Fruit fly (Drosophila melanogaster): ENCODE results near the gene CG8814.

Gene CG8814

DNA sequence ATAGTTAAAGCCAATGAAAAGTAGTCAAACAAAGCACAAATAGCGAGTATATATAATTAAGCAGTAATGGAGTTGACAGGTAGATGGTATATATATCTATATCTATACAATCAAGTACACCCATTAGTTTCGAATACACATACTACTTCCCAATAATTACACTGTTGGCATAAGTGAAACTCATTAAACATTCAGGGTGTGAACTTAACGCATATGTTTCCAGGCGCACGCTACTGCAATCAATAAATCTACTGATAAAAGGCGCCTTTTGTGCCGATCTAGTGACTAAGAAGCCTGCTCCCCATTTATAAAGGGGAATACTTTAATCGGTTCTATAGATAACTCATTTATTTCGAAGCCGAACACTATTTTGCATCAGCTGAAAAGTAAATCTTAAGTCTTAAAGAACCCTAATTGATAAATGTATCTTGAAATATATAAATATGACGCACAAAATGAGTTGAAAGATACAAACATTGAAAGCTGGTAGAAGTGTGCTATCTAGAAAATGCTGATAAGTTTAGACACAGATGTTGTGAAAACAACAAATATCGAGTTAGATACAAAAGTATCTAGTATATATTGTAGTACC, 9.1 kb downstream of the CG8814 start:
- TF ChIP-seq ey (GFP tag; optimal IDR thresholded peaks at IDR 0.05) (no peak), Rel (GFP tag; optimal IDR thresholded peaks at IDR 0.05) (no peak), Rel (tag; optimal IDR thresholded peaks at IDR 0.05) (peak; percentile 23), tai (GFP tag; optimal IDR thresholded peaks at IDR 0.05) (no peak)

DNA sequence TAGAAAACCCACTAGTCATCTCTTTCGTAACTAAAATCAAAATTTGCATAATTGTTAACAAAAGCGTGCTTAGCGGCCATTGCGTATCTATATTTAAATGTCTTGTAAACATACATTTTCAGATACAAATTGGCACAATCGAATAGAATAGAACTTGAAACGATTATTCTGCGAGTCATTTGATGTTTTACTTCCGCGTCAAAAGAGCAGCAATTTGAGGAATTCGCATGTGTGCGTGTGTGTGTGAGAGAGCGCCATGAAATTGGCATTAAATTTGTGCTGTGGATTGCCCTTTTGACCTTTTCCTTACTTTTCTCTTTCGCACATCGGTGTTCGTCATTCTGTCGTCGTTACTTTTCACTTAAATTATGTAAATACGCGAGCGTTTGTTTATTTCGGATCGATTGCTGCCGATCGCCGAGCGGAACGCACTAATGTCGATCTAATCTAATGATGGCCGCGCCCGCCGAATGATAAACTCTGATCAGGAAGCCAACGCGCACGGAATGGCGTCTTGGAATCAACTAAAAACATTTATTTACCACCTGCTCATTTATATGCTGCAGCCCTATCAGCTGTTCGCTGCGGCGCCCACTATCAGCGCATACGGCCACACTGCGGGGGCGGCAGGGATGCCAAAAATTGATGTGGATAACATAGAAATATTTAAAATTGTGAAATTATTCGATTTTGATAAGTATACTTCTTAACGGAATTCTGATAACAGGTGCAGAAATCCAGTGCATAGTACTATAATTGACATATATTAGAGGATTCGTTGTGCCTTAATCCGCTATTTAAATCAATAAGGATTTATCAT, 10.2 kb downstream of the CG8814 start:
- TF ChIP-seq N (GFP tag; optimal IDR thresholded peaks at IDR 0.05) (no peak), jim (GFP tag; optimal IDR thresholded peaks at IDR 0.05) (no peak), Hr78 (GFP tag; optimal IDR thresholded peaks at IDR 0.05) (no peak), HLH106 (tag; optimal IDR thresholded peaks at IDR 0.05) (peak; percentile 53), woc (GFP tag; optimal IDR thresholded peaks at IDR 0.05) (peak; percentile 51), Vsx2 (GFP tag; optimal IDR thresholded peaks at IDR 0.05; ENCODE audit: partially characterized antibody) (no peak), Rel (GFP tag; optimal IDR thresholded peaks at IDR 0.05) (no peak), Rel (tag; optimal IDR thresholded peaks at IDR 0.05) (peak; percentile 71), Hr83 (GFP tag; optimal IDR thresholded peaks at IDR 0.05; ENCODE audit: poor library complexity, severe bottlenecking) (peak; percentile 86), CG9705 (GFP tag; optimal IDR thresholded peaks at IDR 0.05) (peak; percentile 8), Sp1 (GFP tag; optimal IDR thresholded peaks at IDR 0.05) (peak; percentile 16), Abd-B (GFP tag; optimal IDR thresholded peaks at IDR 0.05) (no peak), br (GFP tag; optimal IDR thresholded peaks at IDR 0.05) (peak; percentile 3), tai (GFP tag; optimal IDR thresholded peaks at IDR 0.05) (no peak), Jra (GFP tag; optimal IDR thresholded peaks at IDR 0.05) (no peak), Myc (optimal IDR thresholded peaks at IDR 0.05) (no peak)

DNA sequence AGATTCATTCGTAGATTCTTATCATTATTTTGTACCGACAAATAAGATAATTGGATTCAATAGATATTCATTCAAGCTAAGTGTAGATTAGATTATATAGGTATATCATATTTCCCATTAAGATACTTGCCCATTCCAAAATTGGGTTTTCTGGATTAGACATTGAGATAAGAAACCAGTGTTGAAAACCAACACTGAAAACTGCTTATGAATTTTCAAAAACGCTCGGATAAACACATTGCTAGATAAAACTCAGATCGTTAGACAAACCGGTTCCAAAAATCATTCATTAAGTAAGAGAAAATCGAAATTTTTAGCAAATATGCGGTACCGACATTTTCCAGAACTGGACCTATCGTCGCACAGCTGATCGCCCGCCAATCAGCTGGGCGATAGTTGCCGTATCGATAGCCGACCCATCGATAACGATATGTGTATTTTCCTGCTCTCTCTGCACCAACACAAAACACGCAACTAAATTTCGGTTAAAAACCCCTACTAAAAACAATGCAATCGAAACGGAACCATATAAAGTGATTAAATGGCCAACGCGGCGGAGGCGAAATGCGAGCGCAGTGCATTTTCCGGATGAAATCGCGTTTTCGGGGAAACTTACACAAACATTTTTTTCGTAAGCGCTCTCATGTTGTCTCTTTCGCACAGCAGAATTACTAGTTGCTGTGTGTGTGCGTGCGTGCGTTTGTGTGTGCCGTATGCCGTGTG, 11.0 kb downstream of the CG8814 start, which contains the start of the genes NTPase and lilli:
Gene NTPase, minus strand, starts transcription at position 348 of the 723 bp plus-strand sequence.
Gene lilli, plus strand, starts transcription at position 427 of the 723 bp plus-strand sequence.
- no peak for TF ChIP-seq usp (GFP tag; optimal IDR thresholded peaks at IDR 0.05)
- peak; percentile 58 for TF ChIP-seq dsf (GFP tag; optimal IDR thresholded peaks at IDR 0.05; ENCODE audit: borderline replicate concordance)
- peak; percentile 80 for TF ChIP-seq Hnf4 (GFP tag; optimal IDR thresholded peaks at IDR 0.05)
- no peak for TF ChIP-seq Dfd (GFP tag; optimal IDR thresholded peaks at IDR 0.05)
- no peak for TF ChIP-seq CG9705 (GFP tag; optimal IDR thresholded peaks at IDR 0.05)
- TF ChIP-seq N (GFP tag; optimal IDR thresholded peaks at IDR 0.05), result no peak
- TF ChIP-seq GATAd (GFP tag; optimal IDR thresholded peaks at IDR 0.05), result peak; percentile 57
- TF ChIP-seq rgr (GFP tag; optimal IDR thresholded peaks at IDR 0.05), result peak; percentile 59
- peak; percentile 7 for TF ChIP-seq Mio (GFP tag; optimal IDR thresholded peaks at IDR 0.05)
- TF ChIP-seq woc (GFP tag; optimal IDR thresholded peaks at IDR 0.05), result peak; percentile 37
- TF ChIP-seq Myc (optimal IDR thresholded peaks at IDR 0.05), result no peak
- peak; percentile 46 to 75 for TF ChIP-seq foxo (GFP tag; optimal IDR thresholded peaks at IDR 0.05)
- TF ChIP-seq ey (GFP tag; optimal IDR thresholded peaks at IDR 0.05), result peak; percentile 51
- no peak for TF ChIP-seq psq (GFP tag; optimal IDR thresholded peaks at IDR 0.05)
- TF ChIP-seq pan (optimal IDR thresholded peaks at IDR 0.05), result no peak
- TF ChIP-seq brk (GFP tag; optimal IDR thresholded peaks at IDR 0.05), result peak; percentile 11
- TF ChIP-seq Hr83 (GFP tag; optimal IDR thresholded peaks at IDR 0.05; ENCODE audit: poor library complexity, severe bottlenecking), result peak; percentile 75
- TF ChIP-seq jim (GFP tag; optimal IDR thresholded peaks at IDR 0.05), result no peak
- TF ChIP-seq dl (GFP tag; optimal IDR thresholded peaks at IDR 0.05; ENCODE audit: insufficient read depth in 1 of 2, partially characterized antibody in 2 of 2), result no peak
- no peak for TF ChIP-seq HLH106 (tag; optimal IDR thresholded peaks at IDR 0.05)
- TF ChIP-seq Dif (GFP tag; optimal IDR thresholded peaks at IDR 0.05; ENCODE audit: partially characterized antibody), result no peak
- peak; percentile 80 for TF ChIP-seq h (GFP tag; optimal IDR thresholded peaks at IDR 0.05)
- TF ChIP-seq dmrt93B (GFP tag; optimal IDR thresholded peaks at IDR 0.05), result peak; percentile 4
- no peak for TF ChIP-seq Hr78 (GFP tag; optimal IDR thresholded peaks at IDR 0.05)
- TF ChIP-seq Jra (GFP tag; optimal IDR thresholded peaks at IDR 0.05), result peak; percentile 58
- TF ChIP-seq CrebA (GFP tag; optimal IDR thresholded peaks at IDR 0.05; ENCODE audit: borderline replicate concordance), result no peak
- no peak for TF ChIP-seq Rel (GFP tag; optimal IDR thresholded peaks at IDR 0.05)
- peak; percentile 40 for TF ChIP-seq Rel (tag; optimal IDR thresholded peaks at IDR 0.05)
- TF ChIP-seq CG32264 (GFP tag; optimal IDR thresholded peaks at IDR 0.05), result peak; percentile 7
- peak; percentile 16 for TF ChIP-seq lola (GFP tag; optimal IDR thresholded peaks at IDR 0.05)
- TF ChIP-seq OdsH (GFP tag; optimal IDR thresholded peaks at IDR 0.05), result peak; percentile 66
- peak; percentile 14 for TF ChIP-seq Sp1 (GFP tag; optimal IDR thresholded peaks at IDR 0.05)
- TF ChIP-seq Abd-B (GFP tag; optimal IDR thresholded peaks at IDR 0.05), result peak; percentile 45
- TF ChIP-seq sv (GFP tag; optimal IDR thresholded peaks at IDR 0.05), result peak; percentile 84
- peak; percentile 94 for TF ChIP-seq fru (GFP tag; optimal IDR thresholded peaks at IDR 0.05)
- TF ChIP-seq sage (GFP tag; optimal IDR thresholded peaks at IDR 0.05), result no peak
- TF ChIP-seq tai (GFP tag; optimal IDR thresholded peaks at IDR 0.05), result no peak
- TF ChIP-seq br (GFP tag; optimal IDR thresholded peaks at IDR 0.05), result peak; percentile 48
- TF ChIP-seq Vsx2 (GFP tag; optimal IDR thresholded peaks at IDR 0.05; ENCODE audit: partially characterized antibody), result no peak
